Worm (Caenorhabditis elegans): Measurements from ENCODE around the gene C18A3.11.
"Not testable (repeated sequence)": the region's sequence is repeated elsewhere in the genome, so short reads cannot be mapped to it uniquely, and the experiment has no call there.

The C18A3.11 gene

ce11 chrII:5751353-5751752, 20.5 kb downstream of the C18A3.11 start:
- TF ChIP-seq elt-2 (tag; optimal IDR thresholded peaks at IDR 0.05) (peak; percentile 90), xbp-1 (tag; optimal IDR thresholded peaks at IDR 0.05) (no peak), mdl-1 (tag; optimal IDR thresholded peaks at IDR 0.05) (no peak), efl-1 (optimal IDR thresholded peaks at IDR 0.05) (no peak), efl-1 (GFP tag; optimal IDR thresholded peaks at IDR 0.05 in 1 of 2) (peak in 1 of 2 experiments; percentile 79), pqm-1 (tag; optimal IDR thresholded peaks at IDR 0.05) (peak; percentile 35), lin-35 (GFP tag; optimal IDR thresholded peaks at IDR 0.05) (peak in 1 of 2 experiments; percentile 33), lin-14 (GFP tag; optimal IDR thresholded peaks at IDR 0.05) (peak; percentile 13)

ce11 chrII:5754168-5754567, 23.3 kb downstream of the C18A3.11 start, which contains the start of gene F10C1.8:
Gene F10C1.8 (plus strand): TSS chrII:5754468.
- TF ChIP-seq efl-3 (GFP tag; optimal IDR thresholded peaks at IDR 0.05) (no peak), tbx-2 (tag; optimal IDR thresholded peaks at IDR 0.05) (no peak), tlp-1 (tag; optimal IDR thresholded peaks at IDR 0.05) (no peak), jun-1 (tag; optimal IDR thresholded peaks at IDR 0.05) (no peak), lir-3 (tag; optimal IDR thresholded peaks at IDR 0.05; ENCODE audit: poor library complexity) (no peak), blmp-1 (tag; optimal IDR thresholded peaks at IDR 0.05) (no peak), egl-13 (tag; optimal IDR thresholded peaks at IDR 0.05) (no peak), swsn-7 (tag; optimal IDR thresholded peaks at IDR 0.05) (no peak), ces-1 (GFP tag; optimal IDR thresholded peaks at IDR 0.05) (no peak)

- not testable (repeated sequence) for TF ChIP-seq hlh-17 (GFP tag; optimal IDR thresholded peaks at IDR 0.05; ENCODE audit: borderline replicate concordance); ceh-88 (GFP tag; IDR thresholded peaks at IDR 0.05); egl-13 (tag; optimal IDR thresholded peaks at IDR 0.05)
These were observed 26.8 kb downstream of the C18A3.11 start, which contains the start of the genes F10C1.3 and F10C1.23 for ce11 chrII:5757656-5758055. Gene F10C1.3 (minus strand): TSS chrII:5757756. Gene F10C1.23 (plus strand): TSS chrII:5758040.

- TF ChIP-seq zag-1 (tag; optimal IDR thresholded peaks at IDR 0.05) (no peak), lin-15B (tag; optimal IDR thresholded peaks at IDR 0.05) (no peak), nhr-76 (tag; optimal IDR thresholded peaks at IDR 0.05) (no peak), lin-39 (tag; optimal IDR thresholded peaks at IDR 0.05) (no peak), jun-1 (tag; optimal IDR thresholded peaks at IDR 0.05) (no peak), mdl-1 (tag; optimal IDR thresholded peaks at IDR 0.05) (no peak), unc-86 (tag; optimal IDR thresholded peaks at IDR 0.05) (no peak), C04F5.9 (tag; optimal IDR thresholded peaks at IDR 0.05) (no peak)
These were observed 34.5 kb downstream of the C18A3.11 start, which contains the start of gene ifb-1 for ce11 chrII:5765318-5765717. Gene ifb-1 (plus strand): TSS chrII:5765618.

ce11 chrII:5768274-5768820, 37.5 kb downstream of the C18A3.11 start:
- TF ChIP-seq nhr-20 (tag; optimal IDR thresholded peaks at IDR 0.05) (peak; percentile 34), sup-37 (GFP tag; optimal IDR thresholded peaks at IDR 0.05) (no peak), nhr-85 (tag) (peak; percentile 88), blmp-1 (tag; optimal IDR thresholded peaks at IDR 0.05) (peak; percentile 44), lin-39 (tag; optimal IDR thresholded peaks at IDR 0.05) (peak; percentile 41), hlh-17 (GFP tag; optimal IDR thresholded peaks at IDR 0.05; ENCODE audit: borderline replicate concordance) (no peak), rnt-1 (tag; optimal IDR thresholded peaks at IDR 0.05) (peak; percentile 12), lin-14 (GFP tag; optimal IDR thresholded peaks at IDR 0.05) (peak; percentile 67), mep-1 (tag; optimal IDR thresholded peaks at IDR 0.05) (peak; percentile 40), nhr-71 (tag; optimal IDR thresholded peaks at IDR 0.05) (peak; percentile 3), elt-3 (tag; optimal IDR thresholded peaks at IDR 0.05) (peak in 2 of 6 experiments; percentile 19 to 59), snu-23 (GFP tag; optimal IDR thresholded peaks at IDR 0.05) (peak; percentile 36), alr-1 (tag; optimal IDR thresholded peaks at IDR 0.05; ENCODE audit: borderline replicate concordance) (no peak)
